Fruit fly (Drosophila melanogaster) whole organism, pupa: ENCODE data around the gene CG12689.

ENCODE experiments used
- CG13204 ChIP-seq: fragments of 200-800 bp; sonication (Bioruptor generic); optimal IDR thresholded peaks from 2 replicates; lab custom pipeline; 2018; ENCODE audit warnings: missing biosample characterization, mild to moderate bottlenecking, missing genetic modification characterization, moderate library complexity
- CG14655 ChIP-seq: fragments of 200-800 bp; sonication (Bioruptor generic); optimal IDR thresholded peaks from 3 replicates; lab custom pipeline; 2017; ENCODE audit warnings: mild to moderate bottlenecking, missing biosample characterization, missing genetic modification reagents, missing genetic modification characterization
- Pif1B ChIP-seq: fragments of 200-800 bp; sonication (Bioruptor generic); optimal IDR thresholded peaks from 3 replicates; lab custom pipeline; 2016; ENCODE audit warnings: missing biosample characterization, missing genetic modification characterization
- Snoo ChIP-seq: fragments of 200-800 bp; sonication (Bioruptor generic); optimal IDR thresholded peaks from 3 replicates; lab custom pipeline; 2017; ENCODE audit warnings: missing biosample characterization, mild to moderate bottlenecking, missing genetic modification characterization, inconsistent platforms

DNA sequence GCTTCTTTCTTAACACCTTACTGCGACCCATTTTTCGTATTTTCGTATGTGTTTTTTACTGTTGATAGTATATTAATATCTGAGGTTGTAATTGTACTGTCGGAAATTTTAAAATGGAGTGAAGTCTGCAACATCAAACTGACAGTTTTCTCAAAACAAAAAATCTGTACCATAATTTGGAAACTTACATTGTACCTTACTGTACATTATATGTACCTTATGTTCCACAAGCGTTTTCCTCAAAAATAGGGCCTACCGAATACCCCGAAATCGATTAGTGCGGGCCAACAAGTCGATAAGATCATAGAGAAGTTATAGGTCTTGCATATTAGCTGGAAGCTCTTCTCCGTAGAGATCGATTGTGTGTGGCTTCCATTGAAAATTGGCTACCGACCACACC is 49.1 kb downstream of the CG12689 start, which contains the start of gene CG32720:
- TF ChIP-seq CG14655 (GFP tag; lab: Kevin White, UChicago) (no peak), Snoo (tag; lab: Kevin White, UChicago) (no peak), Pif1B (GFP tag; lab: Kevin White, UChicago) (no peak), CG13204 (GFP tag; lab: Kevin White, UChicago) (no peak)
